Worm (Caenorhabditis elegans): Measurements from ENCODE around the gene glb-2.

glb-2 gene

DNA sequence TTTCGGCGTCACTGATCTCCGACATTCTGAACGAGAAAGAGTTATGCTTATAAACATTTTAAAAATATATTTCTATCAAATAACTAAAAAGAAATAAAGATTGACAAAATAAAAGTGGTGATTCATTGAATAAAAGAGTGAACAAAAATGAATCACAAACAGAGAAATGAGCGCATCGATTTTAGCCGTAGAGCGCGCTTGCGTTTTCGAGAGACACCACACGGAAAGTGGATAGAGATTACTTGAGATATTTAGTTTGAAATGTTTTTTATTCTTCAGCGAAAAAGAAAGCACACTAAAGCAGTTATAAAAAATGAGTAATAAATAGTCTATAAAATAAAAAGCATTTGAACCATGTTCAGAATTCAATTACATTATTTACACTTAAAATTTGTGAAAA, 32.8 kb downstream of the glb-2 start, which contains the start of gene cap-1 (continued):
- TF ChIP-seq hif-1 (tag; optimal IDR thresholded peaks at IDR 0.05) (peak in 1 of 2 experiments; percentile 60), lin-38 (GFP tag; IDR thresholded peaks at IDR 0.05) (peak; percentile 96), F37D6.2 (tag; optimal IDR thresholded peaks at IDR 0.05) (no peak), daf-8 (GFP tag; IDR thresholded peaks at IDR 0.05) (no peak), madf-9 (GFP tag; conservative IDR thresholded peaks at IDR 0.05) (no peak), fkh-10 (GFP tag; optimal IDR thresholded peaks at IDR 0.05) (peak; percentile 17), nhr-77 (tag; optimal IDR thresholded peaks at IDR 0.05) (peak; percentile 85), ceh-28 (tag; optimal IDR thresholded peaks at IDR 0.05) (peak; percentile 43), nhr-6 (tag; optimal IDR thresholded peaks at IDR 0.05) (peak; percentile 71), pha-4 (GFP tag; IDR thresholded peaks at IDR 0.05) (no peak), pha-4 (tag; optimal IDR thresholded peaks at IDR 0.05) (peak; percentile 94), nhr-11 (tag; optimal IDR thresholded peaks at IDR 0.05) (no peak), dmd-6 (GFP tag; IDR thresholded peaks at IDR 0.05) (0 out of 2 replicates have a peak, but pooled peaks have one; percentile 29)

DNA sequence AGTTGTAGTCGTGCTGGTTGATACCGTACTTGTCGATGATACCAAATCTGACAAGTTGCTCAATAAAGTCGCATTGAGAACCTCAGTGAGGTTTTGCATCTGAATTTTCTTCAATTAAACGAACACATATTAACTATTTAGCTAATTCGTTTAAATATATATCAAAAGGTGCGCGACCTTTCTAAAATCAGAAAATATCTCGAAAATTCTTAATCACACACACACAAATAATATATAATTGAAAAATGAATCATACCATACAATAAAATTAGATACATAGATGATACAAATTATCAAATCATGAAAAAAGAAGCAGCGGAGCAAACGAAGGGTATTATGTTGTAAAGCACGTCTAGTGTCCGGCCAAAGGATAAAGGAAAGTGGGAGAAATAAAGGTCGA, 34.8 kb downstream of the glb-2 start, which contains the start of gene D2024.5:
TSS of gene D2024.5 (minus strand) at position 101 of the 400 bp plus-strand sequence.
- TF ChIP-seq dmd-8 (GFP tag; IDR thresholded peaks at IDR 0.05) (no peak), unc-39 (tag; optimal IDR thresholded peaks at IDR 0.05) (no peak)

DNA sequence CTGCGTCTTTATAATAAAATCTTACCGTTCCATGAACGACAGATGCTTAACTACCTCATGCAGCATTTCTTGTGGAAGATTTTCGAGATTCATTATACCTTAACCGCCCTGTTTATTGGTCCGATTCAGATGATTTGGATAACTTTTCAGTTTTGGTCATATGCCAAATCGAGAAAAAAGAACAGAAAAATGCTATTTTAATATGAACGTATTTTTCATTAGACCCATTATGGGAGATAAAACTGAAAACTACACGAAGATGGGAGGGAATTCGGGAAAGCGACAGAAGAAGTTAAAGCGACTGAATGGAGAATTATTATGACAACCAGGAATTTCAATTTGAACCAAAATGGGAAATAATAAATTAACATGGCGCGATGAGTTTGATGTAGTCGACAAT, 36.0 kb downstream of the glb-2 start, which contains the start of gene R13A1.10:
TSS of gene R13A1.10 (minus strand) at position 101 of the 400 bp plus-strand sequence.
- TF ChIP-seq dmd-8 (GFP tag; IDR thresholded peaks at IDR 0.05) (no peak), lin-39 (tag; optimal IDR thresholded peaks at IDR 0.05) (no peak), lin-38 (GFP tag; IDR thresholded peaks at IDR 0.05) (peak; percentile 25; the same call in 1 of the 2 replicates), snpc-1.2 (GFP tag; IDR thresholded peaks at IDR 0.05) (0 out of 2 replicates have a peak, but pooled peaks have one; percentile 17)

DNA sequence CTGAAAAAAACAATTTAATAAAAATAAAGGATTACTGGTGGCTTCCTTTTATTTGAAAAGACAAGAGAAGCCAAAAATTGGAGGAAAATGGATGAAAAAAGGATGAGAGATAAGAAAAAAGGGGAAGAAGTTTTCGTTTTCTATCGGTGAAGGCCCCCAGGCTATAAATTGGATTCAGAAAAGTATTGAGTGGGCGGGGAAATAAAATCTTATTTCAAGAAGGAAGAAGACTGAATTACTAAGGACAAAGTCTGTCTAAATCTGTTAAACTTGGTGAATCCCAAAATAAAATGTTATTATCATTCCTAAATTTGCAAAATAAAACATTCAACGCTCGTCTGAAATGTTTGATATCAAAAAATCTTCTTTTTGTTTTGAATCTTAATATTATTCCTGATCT, 40.9 kb downstream of the glb-2 start:
- TF ChIP-seq aha-1 (tag) = peak; percentile 56
- TF ChIP-seq jun-1 (tag; optimal IDR thresholded peaks at IDR 0.05) = no peak

- TF ChIP-seq dve-1 (tag; optimal IDR thresholded peaks at IDR 0.05; ENCODE audit: insufficient read depth) (no peak), fkh-10 (GFP tag; optimal IDR thresholded peaks at IDR 0.05) (no peak), duxl-1 (tag; optimal IDR thresholded peaks at IDR 0.05; ENCODE audit: poor library complexity) (no peak), aha-1 (tag) (no peak), D1046.2 (GFP tag; IDR thresholded peaks at IDR 0.05) (no peak), lim-7 (GFP tag; IDR thresholded peaks at IDR 0.05) (no peak), spr-1 (tag; optimal IDR thresholded peaks at IDR 0.05) (no peak), madf-9 (GFP tag; conservative IDR thresholded peaks at IDR 0.05) (no peak), Y48G9A.11 (GFP tag; IDR thresholded peaks at IDR 0.05) (no peak), nhr-28 (tag; optimal IDR thresholded peaks at IDR 0.05) (no peak), sdz-12 (GFP tag; optimal IDR thresholded peaks at IDR 0.05) (no peak), mxl-2 (GFP tag; conservative IDR thresholded peaks at IDR 0.05) (no peak), lin-29 (GFP tag; IDR thresholded peaks at IDR 0.05) (no peak), hif-1 (tag; optimal IDR thresholded peaks at IDR 0.05) (no peak)
Measured at ce11 chrIV:7219398-7220087, 43.5 kb downstream of the glb-2 start, which contains the start of the genes glb-23 and R13A1.1. Gene glb-23 (minus strand): TSS chrIV:7219498. Gene R13A1.1 (plus strand): TSS chrIV:7220037.

- TF ChIP-seq T20F7.1 (GFP tag; optimal IDR thresholded peaks at IDR 0.05) = no peak
- no peak for TF ChIP-seq ceh-20 (GFP tag; IDR thresholded peaks at IDR 0.05)
- TF ChIP-seq dmd-9 (GFP tag; IDR thresholded peaks at IDR 0.05) = no peak
- no peak for TF ChIP-seq gei-8 (GFP tag; optimal IDR thresholded peaks at IDR 0.05)
- no peak for TF ChIP-seq skn-1 (tag; optimal IDR thresholded peaks at IDR 0.05)
- no peak for TF ChIP-seq hlh-30 (tag; optimal IDR thresholded peaks at IDR 0.05; ENCODE audit: insufficient read depth)
- no peak for TF ChIP-seq tag-97 (GFP tag; IDR thresholded peaks at IDR 0.05)
- TF ChIP-seq jun-1 (tag; optimal IDR thresholded peaks at IDR 0.05) = no peak
- TF ChIP-seq F44E2.7 (GFP tag; IDR thresholded peaks at IDR 0.05) = no peak
- peak in 1 of 2 experiments; percentile 89 for TF ChIP-seq unc-62 (GFP tag; optimal IDR thresholded peaks at IDR 0.05 in 1 of 2)
- no peak for TF ChIP-seq unc-62 (tag; optimal IDR thresholded peaks at IDR 0.05)
- TF ChIP-seq mdl-1 (tag; optimal IDR thresholded peaks at IDR 0.05) = no peak
- TF ChIP-seq aha-1 (tag) = peak; percentile 74
- no peak for TF ChIP-seq dve-1 (tag; optimal IDR thresholded peaks at IDR 0.05; ENCODE audit: insufficient read depth)
- TF ChIP-seq pha-4 (GFP tag; IDR thresholded peaks at IDR 0.05) = no peak
- no peak for TF ChIP-seq pha-4 (tag; optimal IDR thresholded peaks at IDR 0.05)
Measured at ce11 chrIV:7216210-7216609, 46.8 kb downstream of the glb-2 start.

All from whole organism, L4 larva.